Worm (Caenorhabditis elegans) whole organism, mixed stage, embryonic: ENCODE measurements around the gene srh-206.

Experiments
- M03D4.4 ChIP-seq: sonication (generic microtip); optimal IDR thresholded peaks from 2 replicates; lab custom pipeline; 2017; ENCODE audit warnings: mild to moderate bottlenecking, missing genetic modification characterization, missing compliant biosample characterization
- bed-3 ChIP-seq: fragments of 200-800 bp; sonication (Bioruptor generic); optimal IDR thresholded peaks from 3 replicates; lab custom pipeline; 2018; ENCODE audit warnings: mild to moderate bottlenecking, missing genetic modification characterization, moderate library complexity, missing compliant biosample characterization
- blmp-1 ChIP-seq: fragments of 150-350 bp; optimal IDR thresholded peaks from 2 replicates; lab custom pipeline; 2014; ENCODE audit warnings: missing biosample characterization, missing genetic modification characterization
- ceh-39 ChIP-seq: fragments of 150-350 bp; optimal IDR thresholded peaks from 2 replicates; lab custom pipeline; 2014; ENCODE audit warnings: missing biosample characterization, missing genetic modification characterization
- ceh-43 ChIP-seq: fragments of 200-800 bp; sonication (Bioruptor generic); optimal IDR thresholded peaks from 2 replicates; lab custom pipeline; 2018; ENCODE audit warnings: mild to moderate bottlenecking, missing genetic modification characterization, moderate library complexity, missing compliant biosample characterization
- ceh-83 ChIP-seq: fragments of 200-800 bp; sonication (Bioruptor generic); optimal IDR thresholded peaks from 2 replicates; lab custom pipeline; 2018; ENCODE audit warnings: mild to moderate bottlenecking, missing genetic modification characterization, missing compliant biosample characterization
- ces-1 ChIP-seq: fragments of 150-350 bp; optimal IDR thresholded peaks from 2 replicates; lab custom pipeline; 2014; ENCODE audit warnings: missing biosample characterization, missing genetic modification reagents, missing genetic modification characterization
- cnd-1 ChIP-seq: fragments of 200-800 bp; sonication (Bioruptor generic); optimal IDR thresholded peaks from 2 replicates; lab custom pipeline; 2018; ENCODE audit warnings: mild to moderate bottlenecking, missing genetic modification characterization, missing compliant biosample characterization
- drap-1 ChIP-seq: fragments of 200-800 bp; sonication (Bioruptor generic); optimal IDR thresholded peaks from 3 replicates; lab custom pipeline; 2018; ENCODE audit warnings: mild to moderate bottlenecking, missing genetic modification characterization, missing compliant biosample characterization
- elt-1 ChIP-seq: sonication (generic microtip); optimal IDR thresholded peaks from 2 replicates; lab custom pipeline; 2017; ENCODE audit warnings: missing genetic modification characterization, mild to moderate bottlenecking, missing compliant biosample characterization, antibody characterized with exemption, moderate library complexity, borderline replicate concordance; ENCODE audit not compliant: insufficient read depth
- flh-1 ChIP-seq: fragments of 200-800 bp; sonication (Bioruptor generic); optimal IDR thresholded peaks from 2 replicates; lab custom pipeline; 2018; ENCODE audit warnings: mild to moderate bottlenecking, missing genetic modification characterization, moderate library complexity, missing compliant biosample characterization
- ham-2 ChIP-seq: fragments of 200-800 bp; sonication (Bioruptor generic); optimal IDR thresholded peaks from 2 replicates; lab custom pipeline; 2018; ENCODE audit warnings: mild to moderate bottlenecking, missing genetic modification characterization, missing compliant biosample characterization
- hlh-1 ChIP-seq: fragments of 150-350 bp; optimal IDR thresholded peaks from 2 replicates; lab custom pipeline; 2014; ENCODE audit warnings: missing biosample characterization, missing genetic modification reagents, missing genetic modification characterization
- lin-13 ChIP-seq: fragments of 150-350 bp; optimal IDR thresholded peaks from 2 replicates; lab custom pipeline; 2014; ENCODE audit warnings: missing biosample characterization, missing genetic modification characterization
- lin-32 ChIP-seq: fragments of 200-800 bp; sonication (Bioruptor generic); optimal IDR thresholded peaks from 2 replicates; lab custom pipeline; 2018; ENCODE audit warnings: mild to moderate bottlenecking, missing genetic modification characterization, missing compliant biosample characterization
- lsy-2 ChIP-seq: fragments of 150-350 bp; optimal IDR thresholded peaks from 2 replicates; lab custom pipeline; 2014; ENCODE audit warnings: missing biosample characterization, missing genetic modification characterization
- mab-5 ChIP-seq: fragments of 150-350 bp; optimal IDR thresholded peaks from 2 replicates; lab custom pipeline; 2014; ENCODE audit warnings: missing biosample characterization, missing genetic modification characterization
- mls-2 ChIP-seq: sonication (generic microtip); optimal IDR thresholded peaks from 2 replicates; lab custom pipeline; 2016; ENCODE audit warnings: mild to moderate bottlenecking, missing genetic modification characterization, moderate library complexity, missing compliant biosample characterization
- nhr-12 ChIP-seq: fragments of 150-350 bp; optimal IDR thresholded peaks from 2 replicates; lab custom pipeline; 2014; ENCODE audit warnings: missing biosample characterization, missing genetic modification characterization
- nhr-2 ChIP-seq: fragments of 150-350 bp; optimal IDR thresholded peaks from 2 replicates; lab custom pipeline; 2014; ENCODE audit warnings: missing biosample characterization, missing genetic modification characterization
- nhr-237 ChIP-seq: fragments of 150-350 bp; optimal IDR thresholded peaks from 2 replicates; lab custom pipeline; 2014; ENCODE audit warnings: missing biosample characterization, missing genetic modification characterization
- nhr-28 ChIP-seq: fragments of 150-350 bp; optimal IDR thresholded peaks from 2 replicates; lab custom pipeline; 2014; ENCODE audit warnings: missing biosample characterization, missing genetic modification characterization
- nhr-76 ChIP-seq: sonication (generic microtip); optimal IDR thresholded peaks from 2 replicates; lab custom pipeline; 2017; ENCODE audit warnings: missing biosample characterization, missing genetic modification characterization
- pha-4 ChIP-seq: fragments of 150-350 bp; optimal IDR thresholded peaks from 2 replicates; lab custom pipeline; 2018; ENCODE audit warnings: missing biosample characterization, missing genetic modification reagents, missing genetic modification characterization
- sem-2 ChIP-seq: fragments of 200-800 bp; sonication (Bioruptor generic); optimal IDR thresholded peaks from 2 replicates; lab custom pipeline; 2018; ENCODE audit warnings: mild to moderate bottlenecking, missing genetic modification characterization, missing compliant biosample characterization
- snpc-4 ChIP-seq: fragments of 150-350 bp; optimal IDR thresholded peaks from 2 replicates; lab custom pipeline; 2014; ENCODE audit warnings: missing biosample characterization, missing genetic modification characterization
- sptf-1 ChIP-seq: sonication (generic microtip); optimal IDR thresholded peaks from 2 replicates; lab custom pipeline; 2017; ENCODE audit warnings: mild to moderate bottlenecking, missing genetic modification characterization, moderate library complexity, missing compliant biosample characterization
- tbx-8 ChIP-seq: fragments of 200-800 bp; sonication (Bioruptor generic); optimal IDR thresholded peaks from 2 replicates; lab custom pipeline; 2018; ENCODE audit warnings: mild to moderate bottlenecking, missing genetic modification characterization, moderate library complexity, missing compliant biosample characterization
- unc-120 ChIP-seq: sonication (generic microtip); optimal IDR thresholded peaks from 2 replicates; lab custom pipeline; 2017; ENCODE audit warnings: missing genetic modification characterization, missing compliant biosample characterization; ENCODE audit not compliant: poor library complexity, severe bottlenecking
- unc-39 ChIP-seq: fragments of 150-350 bp; optimal IDR thresholded peaks from 2 replicates; lab custom pipeline; 2014; ENCODE audit warnings: missing biosample characterization, missing genetic modification characterization
- unc-62 ChIP-seq: fragments of 150-350 bp; optimal IDR thresholded peaks from 2 replicates; lab custom pipeline; 2014; ENCODE audit warnings: missing biosample characterization, missing genetic modification reagents, missing genetic modification characterization
- zip-8 ChIP-seq: fragments of 150-350 bp; optimal IDR thresholded peaks from 2 replicates; lab custom pipeline; 2014; ENCODE audit warnings: missing biosample characterization, missing genetic modification characterization
- ztf-11 ChIP-seq: fragments of 150-350 bp; optimal IDR thresholded peaks from 2 replicates; lab custom pipeline; 2014; ENCODE audit warnings: missing biosample characterization, missing genetic modification characterization

srh-206 gene

DNA sequence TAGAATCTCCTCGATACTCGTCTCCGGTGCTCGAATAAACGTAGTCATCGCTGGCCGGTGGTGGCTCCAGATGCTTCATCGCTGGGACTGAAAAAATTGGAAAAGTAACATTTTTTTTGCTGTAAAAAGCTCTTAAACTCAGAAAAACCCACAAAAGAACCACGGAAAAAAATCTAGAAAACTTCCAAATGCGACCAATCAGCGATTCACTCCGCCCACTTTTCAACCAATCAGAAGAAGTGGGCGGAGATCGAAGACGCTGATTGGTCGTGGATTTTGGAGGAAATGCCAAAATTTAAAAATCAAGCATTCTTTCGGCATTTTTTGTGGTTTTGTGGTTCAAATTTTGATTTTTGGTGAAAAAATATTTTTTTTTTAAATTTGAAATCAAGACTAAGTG is 4.3 kb upstream of the srh-206 start:
- TF ChIP-seq lin-32 (GFP tag; lab: Kevin White, UChicago) (no peak), snpc-4 (tag; lab: Kevin White, UChicago) (no peak), mab-5 (tag; lab: Kevin White, UChicago) (no peak), unc-120 (tag; lab: Kevin White, UChicago) (no peak), ceh-39 (tag; lab: Kevin White, UChicago) (no peak), pha-4 (tag; lab: Kevin White, UChicago) (no peak), unc-62 (GFP tag; lab: Kevin White, UChicago) (no peak), flh-1 (GFP tag; lab: Kevin White, UChicago) (no peak)
- TF ChIP-seq, all 35 proteins: peak for 0

DNA sequence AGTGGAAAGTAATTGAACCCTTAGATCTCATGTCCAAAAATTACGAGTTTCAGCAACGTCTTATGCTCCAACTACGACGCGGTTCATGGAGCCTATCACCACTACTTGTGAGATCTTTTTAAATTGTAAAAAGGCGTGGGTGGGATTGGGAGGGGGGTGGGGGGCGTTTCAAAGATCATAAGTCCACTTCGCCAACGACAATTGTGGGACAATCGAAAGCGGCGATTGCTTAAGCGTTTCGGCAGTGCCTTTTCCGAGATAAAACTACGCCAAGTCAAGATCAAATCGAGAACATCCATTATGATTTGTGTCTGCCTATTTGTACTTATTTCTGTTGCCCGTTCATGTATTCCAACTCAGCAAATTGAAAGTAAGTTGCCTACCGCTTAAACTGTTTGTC is 1.6 kb upstream of the srh-206 start, which contains the start of gene clec-239:
TSS of gene clec-239 (plus strand) at position 301 of the 400 bp plus-strand sequence.
- TF ChIP-seq zip-8 (tag; lab: Kevin White, UChicago): no peak
- no peak for TF ChIP-seq bed-3
- no peak for TF ChIP-seq unc-62 (GFP tag; lab: Kevin White, UChicago)
- TF ChIP-seq blmp-1 (tag; lab: Kevin White, UChicago): no peak
- TF ChIP-seq nhr-28 (tag; lab: Kevin White, UChicago): no peak
- no peak for TF ChIP-seq ces-1 (GFP tag; lab: Kevin White, UChicago)
- TF ChIP-seq flh-1 (GFP tag; lab: Kevin White, UChicago): no peak
- TF ChIP-seq lsy-2: no peak
- TF ChIP-seq drap-1: no peak
- no peak for TF ChIP-seq ham-2 (GFP tag; lab: Kevin White, UChicago)
- no peak for TF ChIP-seq tbx-8 (GFP tag; lab: Kevin White, UChicago)
- TF ChIP-seq mls-2 (tag; lab: Kevin White, UChicago): no peak
- TF ChIP-seq nhr-2 (tag; lab: Kevin White, UChicago): no peak
- TF ChIP-seq lin-13 (tag; lab: Kevin White, UChicago): no peak
- no peak for TF ChIP-seq ceh-43 (GFP tag; lab: Kevin White, UChicago)
- no peak for TF ChIP-seq sptf-1 (tag; lab: Kevin White, UChicago)
- TF ChIP-seq cnd-1 (tag; lab: Kevin White, UChicago): no peak
- TF ChIP-seq unc-120 (tag; lab: Kevin White, UChicago): no peak

DNA sequence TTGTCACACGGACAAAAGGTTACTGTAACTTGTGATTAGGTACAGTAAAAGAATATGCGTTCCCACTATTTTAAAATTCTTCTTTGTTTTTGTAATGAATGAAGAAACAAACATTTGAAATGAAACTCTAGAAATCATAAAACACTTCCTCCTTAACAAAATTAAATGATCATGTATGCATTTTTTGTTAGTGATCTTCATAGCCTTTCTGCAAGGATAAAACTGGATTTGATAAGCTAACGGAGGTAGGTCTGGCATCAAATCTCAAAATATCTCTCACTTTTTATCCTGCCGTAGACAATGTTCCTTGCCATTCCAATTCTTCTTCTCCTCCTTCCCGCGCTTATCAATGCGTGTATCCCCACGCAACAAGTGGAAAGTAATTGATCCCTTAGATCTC is 3.2 kb downstream of the srh-206 start, which contains the start of gene clec-238:
TSS of gene clec-238 (plus strand) at position 301 of the 400 bp plus-strand sequence.
- TF ChIP-seq ces-1 (GFP tag; lab: Kevin White, UChicago): no peak
- TF ChIP-seq unc-39: no peak
- no peak for TF ChIP-seq ceh-83 (GFP tag; lab: Kevin White, UChicago)
- no peak for TF ChIP-seq sem-2 (GFP tag; lab: Kevin White, UChicago)
- no peak for TF ChIP-seq blmp-1 (tag; lab: Kevin White, UChicago)
- TF ChIP-seq ceh-43 (GFP tag; lab: Kevin White, UChicago): no peak
- no peak for TF ChIP-seq mls-2 (tag; lab: Kevin White, UChicago)
- no peak for TF ChIP-seq nhr-76

DNA sequence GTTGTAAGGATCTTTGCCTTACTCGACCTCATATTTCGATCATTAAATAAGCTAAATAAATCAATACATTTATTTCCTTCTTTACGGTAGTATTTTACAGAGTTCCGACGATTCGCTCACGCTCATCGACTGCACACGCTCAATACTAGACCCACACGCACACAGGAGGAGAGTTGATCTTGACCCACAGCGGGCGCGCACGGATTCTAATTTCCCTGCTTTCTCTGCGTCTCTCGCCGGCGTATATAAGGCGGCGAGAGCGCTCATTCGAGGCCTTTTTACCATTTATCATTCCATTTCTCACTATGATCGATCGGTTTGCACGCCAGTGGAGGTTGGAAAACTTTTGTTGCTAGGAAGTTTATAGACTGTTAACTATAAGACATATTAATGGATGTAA is 4.6 kb downstream of the srh-206 start:
- no peak for TF ChIP-seq cnd-1 (tag; lab: Kevin White, UChicago)
- no peak for TF ChIP-seq M03D4.4 (tag; lab: Kevin White, UChicago)
- TF ChIP-seq ztf-11 (tag; lab: Kevin White, UChicago): no peak
- TF ChIP-seq nhr-237 (tag; lab: Kevin White, UChicago): no peak
- TF ChIP-seq elt-1 (tag; lab: Kevin White, UChicago): no peak
- TF ChIP-seq nhr-2 (tag; lab: Kevin White, UChicago): no peak
- no peak for TF ChIP-seq ces-1 (GFP tag; lab: Kevin White, UChicago)
- no peak for TF ChIP-seq hlh-1 (tag; lab: Kevin White, UChicago)
- no peak for TF ChIP-seq tbx-8 (GFP tag; lab: Kevin White, UChicago)
- TF ChIP-seq sptf-1 (tag; lab: Kevin White, UChicago): no peak
- TF ChIP-seq unc-39: no peak
- no peak for TF ChIP-seq nhr-12
- no peak for TF ChIP-seq lin-32 (GFP tag; lab: Kevin White, UChicago)
